Fruit fly (Drosophila melanogaster) Kc167 (cell line): ENCODE measurements around the gene Imp.

Experiments
- Sin3A ChIP-seq: fragments of >200 bp; optimal IDR thresholded peaks from 2 replicates; lab custom pipeline; 2018; ENCODE audit warnings: missing external identifiers
- psq ChIP-seq: fragments of >200 bp; optimal IDR thresholded peaks from 2 replicates; lab custom pipeline; 2017; ENCODE audit warnings: missing external identifiers

- TF ChIP-seq psq (lab: Kevin White, UChicago): no peak
- TF ChIP-seq Sin3A (lab: Kevin White, UChicago): no peak
Measured at dm6 chrX:10771856-10772592, 52.1 kb downstream of the Imp start, which contains the start of gene CG15211.
